Worm (Caenorhabditis elegans) whole organism, young adult: Measurements from ENCODE around the gene T24H10.5.
A peak's percentile ranks its signal among the peaks of the same experiment; 100 is the strongest.

ENCODE experiments used
- B0019.2 ChIP-seq: fragments of 200-800 bp; sonication (Bioruptor generic); conservative IDR thresholded peaks from 2 replicates; pipeline ENCODE4 v1.3.6; 2022; ENCODE audit warnings: missing genetic modification reagents, missing genetic modification characterization, missing compliant biosample characterization
- C06A6.2 ChIP-seq: fragments of 200-800 bp; sonication (Bioruptor generic); conservative IDR thresholded peaks from 2 replicates; pipeline ENCODE4 v1.3.6; 2022; ENCODE audit warnings: missing genetic modification characterization, missing compliant biosample characterization
- F22D6.2 ChIP-seq: sonication (generic microtip); optimal IDR thresholded peaks from 2 replicates; lab custom pipeline; 2016; ENCODE audit warnings: mild to moderate bottlenecking, missing genetic modification characterization, missing compliant biosample characterization
- F37B4.10 ChIP-seq: fragments of 200-800 bp; sonication (Bioruptor generic); IDR thresholded peaks from 2 replicates; pipeline ENCODE4 v1.3.6; 2022; ENCODE audit warnings: missing genetic modification characterization, missing compliant biosample characterization
- F39B2.1 ChIP-seq: fragments of 200-800 bp; sonication (Bioruptor generic); IDR thresholded peaks from 2 replicates; pipeline ENCODE4 v1.3.6; 2022; ENCODE audit warnings: missing genetic modification reagents, missing genetic modification characterization, missing compliant biosample characterization
- F49E8.2 ChIP-seq: sonication (generic microtip); optimal IDR thresholded peaks from 3 replicates; lab custom pipeline; 2017; ENCODE audit warnings: missing genetic modification characterization, mild to moderate bottlenecking, missing compliant biosample characterization, antibody characterized with exemption, moderate library complexity; ENCODE audit not compliant: insufficient read depth
- F52B5.7 ChIP-seq: sonication (generic microtip); optimal IDR thresholded peaks from 2 replicates; lab custom pipeline; 2016; ENCODE audit warnings: mild to moderate bottlenecking, missing genetic modification characterization, missing compliant biosample characterization
- F55B11.4 ChIP-seq: sonication (generic microtip); optimal IDR thresholded peaks from 2 replicates; lab custom pipeline; 2016; ENCODE audit warnings: missing compliant biosample characterization, missing genetic modification characterization, borderline replicate concordance; ENCODE audit not compliant: insufficient read depth
- F57C9.4 ChIP-seq: sonication (generic microtip); optimal IDR thresholded peaks from 2 replicates; lab custom pipeline; 2017; ENCODE audit warnings: mild to moderate bottlenecking, missing genetic modification characterization, missing compliant biosample characterization
- K11D2.4 ChIP-seq: fragments of 200-800 bp; sonication (Bioruptor generic); IDR thresholded peaks from 2 replicates; pipeline ENCODE4 v1.3.6; 2022; ENCODE audit warnings: missing genetic modification reagents, missing genetic modification characterization, missing compliant biosample characterization
- K12H6.12 ChIP-seq: fragments of 200-800 bp; sonication (Bioruptor generic); optimal IDR thresholded peaks from 2 replicates; lab custom pipeline; 2018; ENCODE audit warnings: mild to moderate bottlenecking, missing genetic modification characterization, missing compliant biosample characterization
- Y67H2A.10 ChIP-seq: fragments of 200-800 bp; sonication (Bioruptor generic); conservative IDR thresholded peaks from 2 replicates; pipeline ENCODE4 v1.3.6; 2022; ENCODE audit warnings: missing genetic modification reagents, missing genetic modification characterization, missing compliant biosample characterization
- Y95B8A.8 ChIP-seq: fragments of 200-800 bp; sonication (Bioruptor generic); IDR thresholded peaks from 2 replicates; pipeline ENCODE4 v1.3.6; 2022; ENCODE audit warnings: missing genetic modification reagents, missing genetic modification characterization, missing compliant biosample characterization
- aptf-2 ChIP-seq: fragments of 200-800 bp; sonication (Bioruptor generic); conservative IDR thresholded peaks from 2 replicates; pipeline ENCODE4 v1.3.6; 2022; ENCODE audit warnings: missing genetic modification reagents, missing genetic modification characterization, missing compliant biosample characterization
- athp-1 ChIP-seq: sonication (generic microtip); optimal IDR thresholded peaks from 2 replicates; lab custom pipeline; 2017; ENCODE audit warnings: mild to moderate bottlenecking, missing genetic modification characterization, missing compliant biosample characterization
- attf-3 ChIP-seq: fragments of 200-800 bp; sonication (Bioruptor generic); conservative IDR thresholded peaks from 2 replicates; pipeline ENCODE4 v1.3.6; 2022; ENCODE audit warnings: missing genetic modification reagents, missing genetic modification characterization, missing compliant biosample characterization
- bed-2 ChIP-seq: fragments of 200-800 bp; sonication (Bioruptor generic); IDR thresholded peaks from 2 replicates; pipeline ENCODE4 v1.3.6; 2022; ENCODE audit warnings: missing genetic modification reagents, missing genetic modification characterization, missing compliant biosample characterization
- ccch-3 ChIP-seq: fragments of 200-800 bp; sonication (Bioruptor generic); optimal IDR thresholded peaks from 2 replicates; lab custom pipeline; 2018; ENCODE audit warnings: mild to moderate bottlenecking, missing genetic modification characterization, missing compliant biosample characterization
- ceh-58 ChIP-seq: fragments of 200-800 bp; sonication (Bioruptor generic); IDR thresholded peaks from 2 replicates; pipeline ENCODE4 v1.3.6; 2022; ENCODE audit warnings: missing genetic modification characterization, missing compliant biosample characterization
- ceh-91 ChIP-seq: fragments of 200-800 bp; sonication (Bioruptor generic); IDR thresholded peaks from 2 replicates; pipeline ENCODE4 v1.3.6; 2022; ENCODE audit warnings: missing genetic modification reagents, missing genetic modification characterization, missing compliant biosample characterization
- chd-7 ChIP-seq: sonication (generic microtip); optimal IDR thresholded peaks from 2 replicates; lab custom pipeline; 2016; ENCODE audit warnings: mild to moderate bottlenecking, missing genetic modification characterization, moderate library complexity, missing compliant biosample characterization
- efl-1 ChIP-seq: fragments of 150-350 bp; optimal IDR thresholded peaks from 2 replicates; lab custom pipeline; 2014; ENCODE audit warnings: missing biosample characterization, missing genetic modification reagents, missing genetic modification characterization
- egl-18 ChIP-seq: fragments of 200-800 bp; sonication (Bioruptor generic); IDR thresholded peaks from 2 replicates; pipeline ENCODE4 v1.3.6; 2022; ENCODE audit warnings: missing genetic modification reagents, missing genetic modification characterization, missing compliant biosample characterization
- egl-44 ChIP-seq: fragments of 200-800 bp; sonication (Bioruptor generic); IDR thresholded peaks from 2 replicates; pipeline ENCODE4 v1.3.6; 2022; ENCODE audit warnings: missing genetic modification reagents, missing genetic modification characterization, missing compliant biosample characterization
- ekl-4 ChIP-seq: fragments of 200-800 bp; sonication (Bioruptor generic); IDR thresholded peaks from 2 replicates; pipeline ENCODE4 v1.3.6; 2022; ENCODE audit warnings: missing genetic modification reagents, missing genetic modification characterization, missing compliant biosample characterization
- ets-4 ChIP-seq: fragments of 200-800 bp; sonication (Bioruptor generic); optimal IDR thresholded peaks from 2 replicates; lab custom pipeline; 2018; ENCODE audit warnings: mild to moderate bottlenecking, missing genetic modification characterization, missing compliant biosample characterization
- fkh-3 ChIP-seq: sonication (generic microtip); optimal IDR thresholded peaks from 2 replicates; lab custom pipeline; 2016; ENCODE audit warnings: mild to moderate bottlenecking, missing genetic modification characterization, missing compliant biosample characterization
- him-1 ChIP-seq: sonication (generic microtip); optimal IDR thresholded peaks from 2 replicates; lab custom pipeline; 2016; ENCODE audit warnings: missing genotype, missing genetic modification reagents, missing genetic modification characterization, missing compliant biosample characterization
- hmg-1.2 ChIP-seq: fragments of 200-800 bp; sonication (Bioruptor generic); IDR thresholded peaks from 2 replicates; pipeline ENCODE4 v1.3.6; 2022; ENCODE audit warnings: missing genetic modification reagents, missing genetic modification characterization, missing compliant biosample characterization
- hrde-1 ChIP-seq: sonication (generic microtip); optimal IDR thresholded peaks from 2 replicates; lab custom pipeline; 2016; ENCODE audit warnings: missing genetic modification characterization, mild to moderate bottlenecking, missing compliant biosample characterization, moderate library complexity, missing genotype, missing genetic modification reagents, borderline replicate concordance
- lag-1 ChIP-seq: fragments of 200-800 bp; sonication (Bioruptor generic); IDR thresholded peaks from 2 replicates; pipeline ENCODE4 v1.3.6; 2022; ENCODE audit warnings: missing genetic modification reagents, missing genetic modification characterization, missing compliant biosample characterization
- let-607 ChIP-seq, 2 experiments: fragments of 200-800 bp in 1 of 2; sonication (Bioruptor generic) in 1 of 2; sonication (generic microtip) in 1 of 2; optimal IDR thresholded peaks; 2 replicates each; lab custom pipeline; 2016 to 2018; ENCODE audit warnings: mild to moderate bottlenecking in 2 of 2, missing compliant biosample characterization in 2 of 2, missing genetic modification characterization in 2 of 2, moderate library complexity in 2 of 2, missing genotype in 1 of 2
- lin-26 ChIP-seq: fragments of 200-800 bp; sonication (Bioruptor generic); IDR thresholded peaks from 2 replicates; pipeline ENCODE4 v1.3.6; 2022; ENCODE audit warnings: missing genetic modification reagents, missing genetic modification characterization, missing compliant biosample characterization
- lin-40 ChIP-seq: sonication (generic microtip); optimal IDR thresholded peaks from 2 replicates; lab custom pipeline; 2016; ENCODE audit warnings: missing genetic modification characterization, mild to moderate bottlenecking, missing compliant biosample characterization, missing genotype, missing genetic modification reagents
- lin-54 ChIP-seq: fragments of 200-800 bp; sonication (Bioruptor generic); optimal IDR thresholded peaks from 2 replicates; lab custom pipeline; 2018; ENCODE audit warnings: mild to moderate bottlenecking, missing genetic modification characterization, missing compliant biosample characterization
- lsy-27 ChIP-seq: sonication (generic microtip); optimal IDR thresholded peaks from 2 replicates; lab custom pipeline; 2017; ENCODE audit warnings: missing genetic modification characterization, mild to moderate bottlenecking, missing compliant biosample characterization, antibody characterized with exemption, missing genotype, borderline replicate concordance; ENCODE audit not compliant: insufficient read depth
- madf-6 ChIP-seq: fragments of 200-800 bp; sonication (Bioruptor generic); IDR thresholded peaks from 2 replicates; pipeline ENCODE4 v1.3.6; 2022; ENCODE audit warnings: missing genetic modification reagents, missing genetic modification characterization, missing compliant biosample characterization
- nfyb-1 ChIP-seq: fragments of 200-800 bp; sonication (Bioruptor generic); IDR thresholded peaks from 2 replicates; pipeline ENCODE4 v1.3.6; 2022; ENCODE audit warnings: missing genetic modification reagents, missing genetic modification characterization, missing compliant biosample characterization
- snpc-1.1 ChIP-seq: sonication (generic microtip); optimal IDR thresholded peaks from 2 replicates; lab custom pipeline; 2017; ENCODE audit warnings: missing genetic modification characterization, mild to moderate bottlenecking, missing compliant biosample characterization, antibody characterized with exemption, moderate library complexity, missing genotype, missing genetic modification reagents; ENCODE audit not compliant: insufficient read depth
- snpc-4 ChIP-seq, 5 experiments: fragments of 150-350 bp in 1 of 5; sonication (generic microtip) in 4 of 5; optimal IDR thresholded peaks; 2 replicates each; lab custom pipeline; 2014 to 2018; ENCODE audit warnings: missing genetic modification characterization in 5 of 5, missing biosample characterization in 3 of 5, antibody characterized with exemption in 2 of 5, mild to moderate bottlenecking in 2 of 5, missing compliant biosample characterization in 2 of 5, missing genotype in 2 of 5, moderate library complexity in 2 of 5, missing genetic modification reagents in 1 of 5
- somi-1 ChIP-seq: fragments of 200-800 bp; sonication (Bioruptor generic); optimal IDR thresholded peaks from 2 replicates; lab custom pipeline; 2018; ENCODE audit warnings: mild to moderate bottlenecking, missing genetic modification characterization, missing compliant biosample characterization
- sptf-2 ChIP-seq: fragments of 200-800 bp; sonication (Bioruptor generic); optimal IDR thresholded peaks from 2 replicates; lab custom pipeline; 2018; ENCODE audit warnings: mild to moderate bottlenecking, missing genetic modification characterization, missing compliant biosample characterization
- unc-130 ChIP-seq: sonication (generic microtip); optimal IDR thresholded peaks from 2 replicates; lab custom pipeline; 2016; ENCODE audit warnings: missing genetic modification reagents, missing genetic modification characterization, missing compliant biosample characterization
- zim-3 ChIP-seq: sonication (generic microtip); optimal IDR thresholded peaks from 2 replicates; lab custom pipeline; 2017; ENCODE audit warnings: mild to moderate bottlenecking, missing genetic modification characterization, moderate library complexity, missing compliant biosample characterization
- ztf-28 ChIP-seq: fragments of 200-800 bp; sonication (Bioruptor generic); IDR thresholded peaks from 2 replicates; pipeline ENCODE4 v1.3.6; 2022; ENCODE audit warnings: missing genetic modification reagents, missing genetic modification characterization, missing compliant biosample characterization
- ztf-3 ChIP-seq: fragments of 200-800 bp; sonication (Bioruptor generic); optimal IDR thresholded peaks from 2 replicates; lab custom pipeline; 2018; ENCODE audit warnings: mild to moderate bottlenecking, missing genetic modification characterization, missing compliant biosample characterization
- ztf-6 ChIP-seq: fragments of 200-800 bp; sonication (Bioruptor generic); IDR thresholded peaks from 2 replicates; pipeline ENCODE4 v1.3.6; 2022; ENCODE audit warnings: missing genetic modification reagents, missing genetic modification characterization, missing compliant biosample characterization

T24H10.5 gene

ce11 chrII:9054604-9055003 is 46.3 kb upstream of the T24H10.5 start, which contains the start of gene chmp-7 (continued):
- peak; percentile 7 for TF ChIP-seq him-1
- no peak for TF ChIP-seq egl-44 (GFP tag; lab: Robert Waterston, UW)
- peak; percentile 27 for TF ChIP-seq unc-130 (GFP tag; lab: Kevin White, UChicago)
- TF ChIP-seq Y67H2A.10 (GFP tag; lab: Robert Waterston, UW), result no peak
- peak; percentile 83 for TF ChIP-seq efl-1 (GFP tag; lab: Kevin White, UChicago)
- no peak for TF ChIP-seq lag-1 (GFP tag; lab: Robert Waterston, UW)
- TF ChIP-seq F57C9.4 (tag; lab: Kevin White, UChicago), result no peak
- no peak for TF ChIP-seq bed-2 (GFP tag; lab: Robert Waterston, UW)
- no peak for TF ChIP-seq hrde-1 (tag; lab: Kevin White, UChicago)
- TF ChIP-seq zim-3, result no peak
- TF ChIP-seq ceh-91 (GFP tag; lab: Robert Waterston, UW), result peak; percentile 70
- TF ChIP-seq ztf-28 (GFP tag; lab: Robert Waterston, UW), result peak; percentile 68; the same call in 1 of the 2 replicates
- TF ChIP-seq ccch-3 (GFP tag; lab: Kevin White, UChicago), result no peak
- TF ChIP-seq hmg-1.2 (GFP tag; lab: Robert Waterston, UW), result peak; percentile 69; the same call in 1 of the 2 replicates
- peak; percentile 25 for TF ChIP-seq snpc-1.1 (tag; lab: Kevin White, UChicago)
- peak; percentile 3 to 18 for TF ChIP-seq let-607 (tag; optimal IDR thresholded peaks at IDR 0.05; lab: Kevin White, UChicago)
- TF ChIP-seq aptf-2, result no peak
- peak; percentile 98 for TF ChIP-seq lin-54 (GFP tag; lab: Kevin White, UChicago)
- TF ChIP-seq K11D2.4 (GFP tag; lab: Robert Waterston, UW), result no peak
- TF ChIP-seq F49E8.2 (tag; lab: Kevin White, UChicago), result peak; percentile 63
- TF ChIP-seq nfyb-1 (GFP tag; lab: Robert Waterston, UW), result peak; percentile 81
- TF ChIP-seq ets-4 (GFP tag; lab: Kevin White, UChicago), result no peak
- TF ChIP-seq lin-26 (GFP tag; lab: Robert Waterston, UW), result no peak
- TF ChIP-seq somi-1 (GFP tag; lab: Kevin White, UChicago), result no peak
- TF ChIP-seq Y95B8A.8 (GFP tag; lab: Robert Waterston, UW), result peak; percentile 41; the same call in 1 of the 2 replicates
- no peak for TF ChIP-seq fkh-3 (tag; lab: Kevin White, UChicago)
- TF ChIP-seq sptf-2 (GFP tag; lab: Kevin White, UChicago), result no peak
- TF ChIP-seq F37B4.10 (GFP tag; lab: Robert Waterston, UW), result no peak
- no peak for TF ChIP-seq F52B5.7 (tag; lab: Kevin White, UChicago)
- TF ChIP-seq athp-1 (tag; lab: Kevin White, UChicago), result peak; percentile 13
- 0 out of 2 replicates have a peak, but pooled peaks have one; percentile 19 for TF ChIP-seq C06A6.2 (GFP tag; lab: Robert Waterston, UW)
- TF ChIP-seq ztf-3 (GFP tag; lab: Kevin White, UChicago), result no peak
- TF ChIP-seq egl-18 (GFP tag; lab: Robert Waterston, UW), result no peak
- TF ChIP-seq F22D6.2 (tag; lab: Kevin White, UChicago), result no peak
- TF ChIP-seq lin-40 (tag; lab: Kevin White, UChicago), result peak; percentile 76
- no peak for TF ChIP-seq F55B11.4 (tag; lab: Kevin White, UChicago)
- TF ChIP-seq madf-6 (GFP tag; lab: Robert Waterston, UW), result peak; percentile 75
- TF ChIP-seq snpc-4 (GFP tag; optimal IDR thresholded peaks at IDR 0.05; lab: Kevin White, UChicago), result peak; percentile 58
- TF ChIP-seq snpc-4 (tag; optimal IDR thresholded peaks at IDR 0.05; lab: Kevin White, UChicago), result peak; percentile 27 to 80 (median 56)
- TF ChIP-seq ceh-58 (GFP tag; lab: Robert Waterston, UW), result no peak
- peak; percentile 79 for TF ChIP-seq B0019.2 (GFP tag; lab: Robert Waterston, UW)
- TF ChIP-seq attf-3 (GFP tag; lab: Robert Waterston, UW), result peak; percentile 73
- peak; percentile 54; the same call in 1 of the 2 replicates for TF ChIP-seq ekl-4
- no peak for TF ChIP-seq ztf-6 (GFP tag; lab: Robert Waterston, UW)
- TF ChIP-seq chd-7 (tag; lab: Kevin White, UChicago), result no peak
- no peak for TF ChIP-seq F39B2.1
- TF ChIP-seq lsy-27 (tag; lab: Kevin White, UChicago), result peak; percentile 86
- peak; percentile 56 for TF ChIP-seq K12H6.12 (tag; lab: Kevin White, UChicago)
